Worm (Caenorhabditis elegans): ENCODE data around the gene T02E9.5.

The T02E9.5 gene

ce11 chrV:11328613-11329012, 13.4 kb upstream of the T02E9.5 start:
- TF ChIP-seq D1046.2 (GFP tag; IDR thresholded peaks at IDR 0.05) = 0 out of 2 replicates have a peak, but pooled peaks have one; percentile 42
- TF ChIP-seq lin-38 (GFP tag; IDR thresholded peaks at IDR 0.05) = peak; percentile 88
- peak; percentile 65; the same call in 1 of the 2 replicates for TF ChIP-seq ceh-44 (GFP tag; IDR thresholded peaks at IDR 0.05)

- TF ChIP-seq madf-5 (GFP tag; IDR thresholded peaks at IDR 0.05) (no peak), gei-8 (GFP tag; optimal IDR thresholded peaks at IDR 0.05) (no peak), ceh-44 (GFP tag; IDR thresholded peaks at IDR 0.05) (no peak), vab-7 (GFP tag; IDR thresholded peaks at IDR 0.05) (no peak), egl-43 (GFP tag; IDR thresholded peaks at IDR 0.05) (no peak), attf-4 (tag; optimal IDR thresholded peaks at IDR 0.05) (no peak), ceh-20 (GFP tag; IDR thresholded peaks at IDR 0.05) (no peak), hlh-30 (tag; optimal IDR thresholded peaks at IDR 0.05; ENCODE audit: insufficient read depth) (no peak), spr-1 (tag; optimal IDR thresholded peaks at IDR 0.05) (no peak), daf-12 (tag; optimal IDR thresholded peaks at IDR 0.05) (no peak), D1046.2 (GFP tag; IDR thresholded peaks at IDR 0.05) (no peak), ces-1 (GFP tag; optimal IDR thresholded peaks at IDR 0.05) (no peak), nhr-41 (GFP tag; IDR thresholded peaks at IDR 0.05) (no peak), mes-2 (tag; optimal IDR thresholded peaks at IDR 0.05; ENCODE audit: poor library complexity, severe bottlenecking) (no peak)
Observed at ce11 chrV:11329100-11329499, 12.9 kb upstream of the T02E9.5 start, which contains the start of gene F47G9.6. Gene F47G9.6 (plus strand): TSS chrV:11329400.

ce11 chrV:11331811-11332210, 10.2 kb upstream of the T02E9.5 start:
- TF ChIP-seq Y48G9A.11 (GFP tag; IDR thresholded peaks at IDR 0.05) = peak; percentile 62; the same call in 1 of the 2 replicates
- TF ChIP-seq hmg-1.1 (GFP tag; IDR thresholded peaks at IDR 0.05) = 0 out of 2 replicates have a peak, but pooled peaks have one; percentile 41
- TF ChIP-seq lin-1 (GFP tag; IDR thresholded peaks at IDR 0.05) = peak; percentile 51; the same call in 1 of the 2 replicates
- peak in 1 of 2 experiments; percentile 89; a peak in 1 of 4 replicates for TF ChIP-seq madf-5 (GFP tag; IDR thresholded peaks at IDR 0.05)
- TF ChIP-seq ceh-44 (GFP tag; IDR thresholded peaks at IDR 0.05) = peak; percentile 64; the same call in 1 of the 2 replicates
- TF ChIP-seq T26A8.4 (GFP tag; IDR thresholded peaks at IDR 0.05) = 0 out of 2 replicates have a peak, but pooled peaks have one; percentile 21
- 0 out of 2 replicates have a peak, but pooled peaks have one; percentile 57 for TF ChIP-seq zip-11 (GFP tag; IDR thresholded peaks at IDR 0.05)
- TF ChIP-seq arid-1 (GFP tag; conservative IDR thresholded peaks at IDR 0.05) = peak; percentile 85
- peak; percentile 70; the same call in 1 of the 2 replicates for TF ChIP-seq dmd-8 (GFP tag; IDR thresholded peaks at IDR 0.05)
- TF ChIP-seq Y105C5A.15 (GFP tag; IDR thresholded peaks at IDR 0.05) = peak; percentile 57; the same call in 1 of the 2 replicates
- TF ChIP-seq Y75B8A.6 (GFP tag; IDR thresholded peaks at IDR 0.05) = peak; percentile 76; the same call in 1 of the 2 replicates
- TF ChIP-seq vab-7 (GFP tag; IDR thresholded peaks at IDR 0.05) = peak; percentile 82
- peak; percentile 67 for TF ChIP-seq snpc-1.2 (GFP tag; IDR thresholded peaks at IDR 0.05)
- TF ChIP-seq F44E2.7 (GFP tag; IDR thresholded peaks at IDR 0.05) = peak; percentile 33; the same call in 1 of the 2 replicates
- 0 out of 2 replicates have a peak, but pooled peaks have one; percentile 17 for TF ChIP-seq tra-1 (GFP tag; IDR thresholded peaks at IDR 0.05)
- 0 out of 2 replicates have a peak, but pooled peaks have one; percentile 41 for TF ChIP-seq D1046.2 (GFP tag; IDR thresholded peaks at IDR 0.05)
- TF ChIP-seq egl-43 (GFP tag; IDR thresholded peaks at IDR 0.05) = peak; percentile 79
- peak; percentile 51 for TF ChIP-seq dmd-6 (GFP tag; IDR thresholded peaks at IDR 0.05)
- 0 out of 2 replicates have a peak, but pooled peaks have one; percentile 33 for TF ChIP-seq dmd-9 (GFP tag; IDR thresholded peaks at IDR 0.05)
- TF ChIP-seq lim-7 (GFP tag; IDR thresholded peaks at IDR 0.05) = peak; percentile 88
- peak; percentile 62; the same call in 1 of the 2 replicates for TF ChIP-seq ctbp-1 (GFP tag; IDR thresholded peaks at IDR 0.05)
- peak; percentile 51; the same call in 1 of the 2 replicates for TF ChIP-seq madf-9 (GFP tag; conservative IDR thresholded peaks at IDR 0.05)

- TF ChIP-seq ceh-82 (tag; optimal IDR thresholded peaks at IDR 0.05) (no peak), egl-43 (GFP tag; IDR thresholded peaks at IDR 0.05) (no peak), aha-1 (tag) (peak; percentile 33)
Observed at ce11 chrV:11334193-11334592, 7.8 kb upstream of the T02E9.5 start, which contains the start of gene T02E9.6. Gene T02E9.6 (minus strand): TSS chrV:11334293.

Measured in whole organism, L4 larva.